Worm (Caenorhabditis elegans) whole organism, L2 larva: ENCODE data around the gene ZK470.4.

ENCODE experiments used
- C34F6.9 ChIP-seq: fragments of 150-350 bp; optimal IDR thresholded peaks from 2 replicates; lab custom pipeline; 2014; ENCODE audit warnings: missing biosample characterization, missing genetic modification characterization
- F13H6.1 ChIP-seq: sonication (generic microtip); optimal IDR thresholded peaks from 2 replicates; lab custom pipeline; 2016; ENCODE audit warnings: missing genetic modification characterization, missing compliant biosample characterization
- Y55F3AM.14 ChIP-seq: fragments of 200-800 bp; sonication (Bioruptor generic); optimal IDR thresholded peaks from 2 replicates; lab custom pipeline; 2018; ENCODE audit warnings: mild to moderate bottlenecking, missing genetic modification characterization, missing compliant biosample characterization
- ama-1 ChIP-seq: fragments of 150-350 bp; optimal IDR thresholded peaks from 2 replicates; lab custom pipeline; 2018; ENCODE audit warnings: inconsistent platforms
- dmd-4 ChIP-seq: sonication (generic microtip); optimal IDR thresholded peaks from 2 replicates; lab custom pipeline; 2017; ENCODE audit warnings: missing biosample characterization, missing genetic modification characterization
- egl-27 ChIP-seq: sonication (generic microtip); optimal IDR thresholded peaks from 3 replicates; lab custom pipeline; 2017; ENCODE audit warnings: missing biosample characterization, missing genetic modification reagents, missing genetic modification characterization
- elt-1 ChIP-seq: fragments of 150-350 bp; optimal IDR thresholded peaks from 2 replicates; lab custom pipeline; 2014; ENCODE audit warnings: missing biosample characterization, missing genetic modification characterization
- fos-1 ChIP-seq: fragments of 150-350 bp; optimal IDR thresholded peaks from 2 replicates; lab custom pipeline; 2014; ENCODE audit warnings: missing biosample characterization, missing genetic modification characterization
- gmeb-1 ChIP-seq: fragments of 150-350 bp; optimal IDR thresholded peaks from 2 replicates; lab custom pipeline; 2014; ENCODE audit warnings: missing biosample characterization, missing genetic modification characterization
- lin-39 ChIP-seq: fragments of 150-350 bp; optimal IDR thresholded peaks from 2 replicates; lab custom pipeline; 2014; ENCODE audit warnings: missing biosample characterization, missing genetic modification reagents, missing genetic modification characterization
- lsy-2 ChIP-seq, 2 experiments: fragments of 150-350 bp in 1 of 2; sonication (generic microtip) in 1 of 2; optimal IDR thresholded peaks; 2 replicates each; lab custom pipeline; 2014 to 2017; ENCODE audit warnings: missing biosample characterization in 2 of 2, missing genetic modification characterization in 2 of 2
- mab-5 ChIP-seq: fragments of 150-350 bp; optimal IDR thresholded peaks from 2 replicates; lab custom pipeline; 2014; ENCODE audit warnings: missing biosample characterization, missing genetic modification characterization
- mbf-1 ChIP-seq: sonication (generic microtip); optimal IDR thresholded peaks from 2 replicates; lab custom pipeline; 2017; ENCODE audit warnings: missing biosample characterization, missing genetic modification characterization
- nhr-10 ChIP-seq: sonication (generic microtip); optimal IDR thresholded peaks from 2 replicates; lab custom pipeline; 2017; ENCODE audit warnings: missing biosample characterization, missing genetic modification characterization
- nhr-129 ChIP-seq: fragments of 150-350 bp; optimal IDR thresholded peaks from 2 replicates; lab custom pipeline; 2014; ENCODE audit warnings: missing biosample characterization, missing genetic modification characterization
- nhr-21 ChIP-seq: fragments of 150-350 bp; optimal IDR thresholded peaks from 2 replicates; lab custom pipeline; 2014; ENCODE audit warnings: missing biosample characterization, missing genetic modification characterization
- nhr-23 ChIP-seq: fragments of 150-350 bp; optimal IDR thresholded peaks from 2 replicates; lab custom pipeline; 2014; ENCODE audit warnings: missing biosample characterization, missing genetic modification reagents, missing genetic modification characterization
- nhr-237 ChIP-seq: fragments of 150-350 bp; optimal IDR thresholded peaks from 2 replicates; lab custom pipeline; 2014; ENCODE audit warnings: missing biosample characterization, missing genetic modification characterization
- nhr-25 ChIP-seq: fragments of 150-350 bp; sonication (generic microtip); optimal IDR thresholded peaks from 3 replicates; lab custom pipeline; 2014; ENCODE audit warnings: missing biosample characterization, missing genetic modification characterization
- nhr-6 ChIP-seq: fragments of 150-350 bp; optimal IDR thresholded peaks from 2 replicates; lab custom pipeline; 2014; ENCODE audit warnings: missing biosample characterization, missing genetic modification characterization
- nhr-77 ChIP-seq: fragments of 150-350 bp; optimal IDR thresholded peaks from 2 replicates; lab custom pipeline; 2014; ENCODE audit warnings: missing biosample characterization, missing genetic modification characterization
- peb-1 ChIP-seq: fragments of 150-350 bp; optimal IDR thresholded peaks from 2 replicates; lab custom pipeline; 2014; ENCODE audit warnings: missing biosample characterization, missing genetic modification characterization
- sma-9 ChIP-seq, 2 experiments: fragments of 150-350 bp in 1 of 2; sonication (generic microtip) in 1 of 2; optimal IDR thresholded peaks; 2 replicates each; lab custom pipeline; 2014 to 2016; ENCODE audit warnings: missing genetic modification characterization in 2 of 2, mild to moderate bottlenecking in 1 of 2, missing biosample characterization in 1 of 2, missing compliant biosample characterization in 1 of 2, missing genetic modification reagents in 1 of 2, moderate library complexity in 1 of 2
- snpc-4 ChIP-seq: fragments of 150-350 bp; optimal IDR thresholded peaks from 2 replicates; lab custom pipeline; 2014; ENCODE audit warnings: missing biosample characterization, missing genetic modification characterization
- unc-39 ChIP-seq: fragments of 150-350 bp; optimal IDR thresholded peaks from 2 replicates; lab custom pipeline; 2014; ENCODE audit warnings: missing biosample characterization, missing genetic modification characterization
- unc-55 ChIP-seq: fragments of 150-350 bp; sonication (generic microtip); optimal IDR thresholded peaks from 3 replicates; lab custom pipeline; 2014; ENCODE audit warnings: missing biosample characterization, missing genetic modification reagents, missing genetic modification characterization
- unc-62 ChIP-seq: fragments of 150-350 bp; optimal IDR thresholded peaks from 2 replicates; lab custom pipeline; 2014; ENCODE audit warnings: missing biosample characterization, missing genetic modification reagents, missing genetic modification characterization
- zag-1 ChIP-seq: fragments of 150-350 bp; optimal IDR thresholded peaks from 2 replicates; lab custom pipeline; 2014; ENCODE audit warnings: missing biosample characterization, missing genetic modification characterization
- ztf-1 ChIP-seq: fragments of 200-800 bp; sonication (Bioruptor generic); conservative IDR thresholded peaks from 2 replicates; pipeline ENCODE4 v1.3.6; 2022; ENCODE audit warnings: missing genetic modification characterization, missing compliant biosample characterization
- ztf-4 ChIP-seq: fragments of 150-350 bp; optimal IDR thresholded peaks from 2 replicates; lab custom pipeline; 2014; ENCODE audit warnings: missing biosample characterization, missing genetic modification characterization

The ZK470.4 gene

ce11 chrX:4167150-4167549, 27.6 kb upstream of the ZK470.4 start, which contains the start of gene ZK470.14:
Gene ZK470.14, plus strand, starts transcription at chrX:4167450.
- TF ChIP-seq unc-55 (GFP tag; lab: Kevin White, UChicago) (no peak), nhr-23 (tag; lab: Kevin White, UChicago) (no peak), mbf-1 (tag; lab: Kevin White, UChicago) (no peak)

DNA sequence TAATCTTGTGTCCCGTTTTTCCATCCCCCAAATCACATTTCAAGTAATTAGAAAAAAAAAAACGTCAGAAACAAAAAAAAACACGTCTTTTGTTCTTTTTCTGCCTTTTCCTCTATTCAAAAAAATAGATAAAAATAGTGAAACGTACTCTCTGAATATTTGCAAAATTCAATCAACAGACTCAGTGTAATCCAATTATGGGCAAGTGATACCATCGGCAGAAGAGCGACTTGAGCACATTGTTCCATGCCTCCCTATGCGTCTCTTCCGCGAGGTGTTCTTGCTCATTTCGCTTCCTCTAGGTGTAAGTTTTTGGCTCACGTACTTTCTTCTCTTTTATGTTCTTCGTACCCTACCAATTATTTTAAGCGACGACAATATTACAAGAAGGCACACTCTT, 23.8 kb upstream of the ZK470.4 start, which contains the start of gene ZK470.1:
Gene ZK470.1 (plus strand): TSS at position 301 of the 400 bp plus-strand sequence.
- TF ChIP-seq unc-55 (GFP tag; lab: Kevin White, UChicago) (no peak), lin-39 (no peak), Y55F3AM.14 (GFP tag; lab: Kevin White, UChicago) (no peak), nhr-21 (no peak), mab-5 (tag; lab: Kevin White, UChicago) (no peak), peb-1 (tag; lab: Kevin White, UChicago) (no peak), zag-1 (tag; lab: Kevin White, UChicago) (no peak), nhr-237 (tag; lab: Kevin White, UChicago) (no peak), dmd-4 (tag; lab: Kevin White, UChicago) (no peak), egl-27 (tag; lab: Kevin White, UChicago) (no peak), nhr-10 (tag; lab: Kevin White, UChicago) (no peak), mbf-1 (tag; lab: Kevin White, UChicago) (no peak), gmeb-1 (tag; lab: Kevin White, UChicago) (no peak), fos-1 (tag; lab: Kevin White, UChicago) (no peak), lsy-2 (tag; optimal IDR thresholded peaks at IDR 0.05; lab: Kevin White, UChicago) (no peak)

DNA sequence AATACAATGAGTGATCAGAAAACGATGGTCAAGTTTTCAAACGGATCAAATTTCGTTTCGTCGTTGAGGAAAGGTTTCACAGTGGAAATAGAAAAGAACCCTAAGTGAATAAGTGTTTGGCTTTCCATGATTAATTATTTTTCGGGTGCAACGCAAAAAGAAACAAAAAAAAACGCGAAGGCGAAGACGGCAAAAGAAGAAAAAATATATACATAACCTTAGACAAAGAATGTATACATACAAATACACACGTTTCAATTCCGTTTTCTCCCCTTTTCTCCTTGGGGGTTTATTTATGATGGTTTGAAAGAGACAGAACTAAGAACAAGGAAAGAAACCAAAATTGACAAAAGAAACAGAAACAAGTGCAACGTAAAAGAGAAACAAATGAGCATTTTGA, 22.4 kb upstream of the ZK470.4 start:
- no peak for TF ChIP-seq unc-39
- no peak for TF ChIP-seq nhr-25
- TF ChIP-seq snpc-4 (tag; lab: Kevin White, UChicago), result no peak
- TF ChIP-seq unc-55 (GFP tag; lab: Kevin White, UChicago), result peak; percentile 10
- TF ChIP-seq nhr-6, result no peak
- no peak for TF ChIP-seq nhr-21

- TF ChIP-seq zag-1 (tag; lab: Kevin White, UChicago) (peak; percentile 14), unc-55 (GFP tag; lab: Kevin White, UChicago) (peak; percentile 55), nhr-21 (no peak)
These were observed 20.4 kb upstream of the ZK470.4 start for ce11 chrX:4159929-4160328.

DNA sequence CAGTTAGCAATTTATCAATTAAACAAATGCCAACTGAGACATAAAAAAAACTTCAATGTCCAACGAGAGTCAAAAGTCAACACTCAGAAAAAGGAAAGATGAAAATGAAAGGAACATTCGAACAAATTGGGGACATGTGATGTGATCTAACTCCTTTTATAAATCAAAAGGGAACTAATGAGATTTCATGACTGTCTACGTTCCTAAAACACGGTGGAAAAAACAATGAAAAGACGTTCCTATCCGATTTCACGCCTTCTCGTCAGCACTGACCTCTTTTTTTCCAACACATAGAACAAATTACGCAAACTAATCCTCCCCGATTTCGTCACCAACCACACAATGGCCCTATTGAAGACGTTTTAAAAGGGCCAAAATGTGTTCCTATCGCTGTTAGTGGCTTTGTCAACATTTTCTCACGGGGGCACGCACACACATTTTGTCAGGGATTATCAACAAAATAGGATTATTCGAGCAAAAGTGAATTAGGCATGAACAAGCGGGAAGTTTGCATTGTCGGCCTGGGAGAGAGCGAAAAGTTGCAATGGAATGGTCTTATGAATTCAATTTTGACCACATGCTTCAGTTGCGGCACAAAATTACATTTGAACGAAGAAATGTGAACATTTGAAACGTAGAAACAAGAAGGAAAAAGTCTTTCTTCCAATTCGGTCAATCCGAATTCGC, 19.8 kb upstream of the ZK470.4 start:
- no peak for TF ChIP-seq nhr-23 (tag; lab: Kevin White, UChicago)
- TF ChIP-seq nhr-77 (tag; lab: Kevin White, UChicago), result no peak
- TF ChIP-seq F13H6.1, result no peak
- TF ChIP-seq elt-1, result no peak
- TF ChIP-seq nhr-10 (tag; lab: Kevin White, UChicago), result no peak
- no peak for TF ChIP-seq ztf-1 (GFP tag; lab: Robert Waterston, UW)
- no peak for TF ChIP-seq mab-5 (tag; lab: Kevin White, UChicago)
- TF ChIP-seq ama-1 (lab: Kevin White, UChicago), result no peak
- no peak for TF ChIP-seq ztf-4
- TF ChIP-seq lsy-2 (tag; optimal IDR thresholded peaks at IDR 0.05; lab: Kevin White, UChicago), result no peak
- no peak for TF ChIP-seq Y55F3AM.14 (GFP tag; lab: Kevin White, UChicago)
- no peak for TF ChIP-seq unc-62

DNA sequence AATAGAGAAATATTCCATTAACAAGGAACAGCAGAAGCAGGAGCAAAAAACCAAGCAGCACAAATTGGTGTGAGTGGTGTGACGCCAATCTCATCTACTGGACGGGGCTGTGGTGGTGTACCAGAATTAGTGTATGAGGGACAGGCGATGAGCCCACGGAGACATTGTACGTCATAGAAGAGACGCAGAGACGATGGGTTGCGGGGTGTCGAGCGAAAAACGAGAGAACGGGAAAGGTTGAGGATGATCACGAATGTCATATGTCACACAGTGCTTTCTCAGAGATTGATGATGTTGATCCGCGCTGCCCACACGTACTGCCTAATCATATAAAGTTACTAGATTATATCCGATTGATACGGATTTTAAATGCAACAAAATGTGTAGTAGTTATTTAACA, 18.3 kb upstream of the ZK470.4 start:
- TF ChIP-seq F13H6.1 (peak; percentile 42), ztf-1 (GFP tag; lab: Robert Waterston, UW) (no peak), fos-1 (tag; lab: Kevin White, UChicago) (no peak), nhr-129 (tag; lab: Kevin White, UChicago) (peak; percentile 55), nhr-77 (tag; lab: Kevin White, UChicago) (no peak), C34F6.9 (tag; lab: Kevin White, UChicago) (peak; percentile 25), sma-9 (GFP tag; optimal IDR thresholded peaks at IDR 0.05; lab: Kevin White, UChicago) (peak; percentile 70), sma-9 (tag; optimal IDR thresholded peaks at IDR 0.05; lab: Kevin White, UChicago) (no peak), lsy-2 (tag; optimal IDR thresholded peaks at IDR 0.05; lab: Kevin White, UChicago) (peak in 1 of 2 experiments; percentile 44)
